Fruit fly (Drosophila melanogaster): ENCODE data around the gene CG6171.
A peak's percentile ranks its signal among the peaks of the same experiment; 100 is the strongest.

CG6171 gene

DNA sequence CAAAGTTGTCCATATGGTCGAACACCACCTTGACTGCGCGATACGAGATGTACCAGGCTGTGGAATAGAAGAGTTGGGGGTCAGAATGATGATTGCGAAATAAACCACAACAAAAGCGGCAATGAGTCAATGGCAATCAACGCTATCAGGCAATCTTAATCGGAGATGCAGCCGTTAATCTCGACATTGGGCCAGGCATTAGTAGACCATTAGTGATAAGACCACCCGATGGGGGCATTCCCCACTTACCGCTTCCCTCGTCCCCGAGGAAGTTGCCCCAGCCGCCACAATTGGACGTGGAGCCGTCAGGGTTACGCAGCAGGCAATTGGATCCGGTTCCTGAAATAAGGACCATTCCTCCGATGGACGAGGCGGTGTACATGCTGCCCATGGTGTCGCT lies 24.5 kb downstream of the CG6171 start:
- TF ChIP-seq noc (tag; optimal IDR thresholded peaks at IDR 0.05): no peak

DNA sequence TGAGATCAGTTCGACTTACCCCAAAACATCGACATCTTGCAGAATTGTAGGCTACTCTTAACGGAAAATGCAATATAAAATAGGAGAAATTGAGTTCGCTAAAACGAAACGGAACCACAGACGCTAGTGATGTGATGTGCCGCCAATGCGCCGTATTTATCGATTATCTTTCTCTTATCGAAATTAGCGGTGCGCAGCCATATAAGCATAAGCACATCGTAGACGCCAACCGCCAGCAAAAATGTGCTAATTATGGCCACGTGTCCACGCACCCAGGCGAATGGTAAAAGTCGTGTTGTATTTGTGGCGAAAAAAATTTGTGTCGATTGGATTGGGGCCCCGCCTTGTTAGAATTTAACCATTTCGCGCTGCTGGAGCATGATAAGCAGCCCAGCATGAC lies 30.7 kb downstream of the CG6171 start, which contains the start of the genes Fkbp39 and Cyfip:
Fkbp39 (minus strand) TSS at position 140 of the 400 bp plus-strand sequence.
Cyfip (plus strand) TSS at position 273 of the 400 bp plus-strand sequence.
- no peak for TF ChIP-seq noc (tag; optimal IDR thresholded peaks at IDR 0.05)

DNA sequence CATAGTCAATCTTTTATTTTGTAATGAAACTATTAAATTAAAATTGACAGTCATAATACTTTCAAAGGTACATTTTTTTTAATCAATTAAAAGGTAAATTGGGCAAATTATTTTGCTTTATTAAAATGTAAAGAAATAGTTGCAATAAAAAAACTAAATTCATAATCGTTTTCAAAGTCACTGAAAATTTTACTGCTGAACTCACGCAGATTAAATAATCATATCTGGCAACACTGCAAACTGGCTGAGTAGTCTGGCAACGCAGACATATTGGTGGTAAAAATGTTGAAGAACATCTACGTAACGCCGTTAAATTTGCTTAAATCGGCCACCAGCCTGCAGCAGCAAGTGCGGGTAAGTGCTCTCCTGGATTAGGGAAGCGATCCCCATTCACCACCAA lies 33.2 kb downstream of the CG6171 start, which contains the start of gene mRpL9:
mRpL9 (plus strand) TSS at position 267 of the 400 bp plus-strand sequence.
- no peak for TF ChIP-seq noc (tag; optimal IDR thresholded peaks at IDR 0.05)

DNA sequence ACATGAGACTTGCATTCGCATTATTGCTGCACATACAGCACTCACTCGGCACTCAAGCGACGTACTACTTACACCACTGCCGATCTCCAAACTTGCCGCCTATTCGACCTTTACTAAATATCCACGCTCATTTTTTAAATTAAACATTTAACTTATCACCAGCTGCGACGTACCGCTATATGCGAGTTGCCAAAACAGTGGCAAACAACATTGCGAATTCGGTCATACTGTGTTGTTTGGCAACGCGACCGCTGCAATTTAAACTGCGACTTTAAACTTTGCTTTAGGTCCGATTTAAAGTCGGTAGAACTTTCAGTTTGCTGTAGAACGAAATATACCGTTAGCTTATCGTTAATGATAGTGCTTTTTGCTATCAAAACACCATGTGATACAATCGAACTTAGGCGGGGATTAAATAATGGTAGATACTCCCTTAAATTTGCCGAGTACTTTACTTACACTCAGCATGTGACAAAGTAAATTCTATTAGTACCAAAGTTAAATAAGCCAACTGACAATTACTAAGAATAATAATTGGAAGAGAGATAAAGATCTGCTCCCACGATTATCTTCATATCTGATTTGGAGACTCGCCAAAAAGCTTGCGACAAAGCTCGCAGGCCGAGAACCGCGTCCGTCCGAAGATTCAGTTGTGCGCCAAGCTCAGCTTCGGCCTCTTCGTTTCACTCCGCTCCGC lies 35.4 kb downstream of the CG6171 start, which contains the start of the genes CG6236 and ea:
CG6236 (minus strand) TSS at position 187 of the 697 bp plus-strand sequence.
ea (plus strand) TSS at position 647 of the 697 bp plus-strand sequence.
- TF ChIP-seq noc (tag; optimal IDR thresholded peaks at IDR 0.05): no peak

dm6 chr3R:15320747-15321085 lies 42.9 kb downstream of the CG6171 start, which contains the start of gene ear:
TSS of gene ear (plus strand) at chr3R:15320756.
- no peak for TF ChIP-seq noc (tag; optimal IDR thresholded peaks at IDR 0.05)

- TF ChIP-seq noc (tag; optimal IDR thresholded peaks at IDR 0.05): peak; percentile 62
Observed at dm6 chr3R:15319912-15320746, 43.5 kb downstream of the CG6171 start, which contains the start of the genes CG6276 and CG44040. TSS of gene CG6276 (minus strand) at chr3R:15320069. TSS of gene CG44040 (plus strand) at chr3R:15320378.

- no peak for TF ChIP-seq noc (tag; optimal IDR thresholded peaks at IDR 0.05)
Observed at dm6 chr3R:15316326-15316725, 47.3 kb downstream of the CG6171 start, which contains the start of gene CG14866. TSS of gene CG14866 (plus strand) at chr3R:15316471.

DNA sequence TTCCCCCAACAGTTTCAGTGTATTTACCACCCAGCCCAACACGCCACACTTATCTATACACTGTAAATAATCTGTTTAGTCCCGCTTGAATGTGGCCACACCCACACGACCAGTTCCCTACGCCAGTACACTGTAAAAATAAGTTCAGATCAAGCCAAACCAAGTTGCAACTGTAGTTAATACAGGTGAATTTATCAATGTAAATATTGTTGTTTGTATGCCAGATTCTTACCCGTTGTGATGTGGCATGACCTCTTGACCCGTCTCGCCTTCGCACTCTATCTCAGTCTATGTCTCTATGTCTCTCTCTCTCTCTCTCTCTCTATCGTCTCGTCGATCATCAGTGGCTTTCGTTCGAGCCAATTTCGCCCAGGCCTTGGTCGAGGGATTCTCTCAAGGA lies 49.8 kb downstream of the CG6171 start:
- no peak for TF ChIP-seq noc (tag; optimal IDR thresholded peaks at IDR 0.05)

All from whole organism, larva.